Fruit fly (Drosophila melanogaster) whole organism, embryonic: ENCODE measurements around the gene uif.
A peak's percentile ranks its signal among the peaks of the same experiment; 100 is the strongest.

Source experiments
- Ada2b ChIP-seq: fragments of 200-800 bp; sonication (Bioruptor generic); IDR thresholded peaks from 2 replicates; pipeline ENCODE4 v1.3.6; 2022; ENCODE audit warnings: missing biosample characterization, missing genetic modification characterization
- Antp ChIP-seq: fragments of 200-800 bp; sonication (Bioruptor generic); optimal IDR thresholded peaks from 3 replicates; lab custom pipeline; 2016; ENCODE audit warnings: missing biosample characterization, missing genetic modification characterization
- Blimp-1 ChIP-seq: fragments of 200-800 bp; sonication (Bioruptor generic); optimal IDR thresholded peaks from 3 replicates; lab custom pipeline; 2018; ENCODE audit warnings: missing biosample characterization, missing genetic modification characterization, mild to moderate bottlenecking, moderate library complexity, missing genetic modification reagents
- CG10147 ChIP-seq: fragments of 200-800 bp; sonication (Bioruptor generic); optimal IDR thresholded peaks from 2 replicates; lab custom pipeline; 2019; ENCODE audit warnings: missing biosample characterization, mild to moderate bottlenecking, missing genetic modification characterization, moderate library complexity
- CG10654 ChIP-seq: fragments of 200-800 bp; sonication (Bioruptor generic); optimal IDR thresholded peaks from 2 replicates; lab custom pipeline; 2016; ENCODE audit warnings: missing biosample characterization, missing genetic modification characterization
- CG10959 ChIP-seq: fragments of 200-800 bp; sonication (Bioruptor generic); IDR thresholded peaks from 2 replicates; pipeline ENCODE4 v1.3.6; 2022; ENCODE audit warnings: missing biosample characterization, missing genetic modification characterization
- CG10979 ChIP-seq: fragments of 200-800 bp; sonication (Bioruptor generic); optimal IDR thresholded peaks from 2 replicates; lab custom pipeline; 2018; ENCODE audit warnings: missing biosample characterization, mild to moderate bottlenecking, missing genetic modification characterization, moderate library complexity
- CG11085 ChIP-seq: fragments of 200-800 bp; sonication (Bioruptor generic); IDR thresholded peaks from 2 replicates; pipeline ENCODE4 v1.3.6; 2022; ENCODE audit warnings: missing biosample characterization, missing genetic modification characterization
- CG12071 ChIP-seq: fragments of 200-800 bp; sonication (Bioruptor generic); optimal IDR thresholded peaks from 3 replicates; lab custom pipeline; 2018; ENCODE audit warnings: missing biosample characterization, mild to moderate bottlenecking, missing genetic modification characterization
- CG12219 ChIP-seq: fragments of 200-800 bp; sonication (Bioruptor generic); optimal IDR thresholded peaks from 3 replicates; lab custom pipeline; 2018; ENCODE audit warnings: missing biosample characterization, mild to moderate bottlenecking, missing genetic modification characterization
- CG12942 ChIP-seq: fragments of 200-800 bp; sonication (Bioruptor generic); optimal IDR thresholded peaks from 3 replicates; lab custom pipeline; 2016; ENCODE audit warnings: missing biosample characterization, missing genetic modification characterization
- CG13123 ChIP-seq: fragments of 200-800 bp; sonication (Bioruptor generic); optimal IDR thresholded peaks from 2 replicates; lab custom pipeline; 2016; ENCODE audit warnings: missing biosample characterization, missing genetic modification characterization
- CG17912 ChIP-seq: fragments of 200-800 bp; sonication (Bioruptor generic); optimal IDR thresholded peaks from 2 replicates; lab custom pipeline; 2018; ENCODE audit warnings: missing biosample characterization, mild to moderate bottlenecking, missing genetic modification characterization
- CG30403 ChIP-seq: fragments of 200-800 bp; sonication (Bioruptor generic); optimal IDR thresholded peaks from 3 replicates; lab custom pipeline; 2016; ENCODE audit warnings: missing biosample characterization, missing genetic modification characterization
- CG33213 ChIP-seq: fragments of 200-800 bp; sonication (Bioruptor generic); optimal IDR thresholded peaks from 3 replicates; lab custom pipeline; 2016; ENCODE audit warnings: missing biosample characterization, missing genetic modification characterization
- CG34376 ChIP-seq: fragments of 200-800 bp; sonication (Bioruptor generic); optimal IDR thresholded peaks from 2 replicates; lab custom pipeline; 2018; ENCODE audit warnings: missing biosample characterization, mild to moderate bottlenecking, missing genetic modification characterization
- CG4617 ChIP-seq: fragments of 200-800 bp; sonication (Bioruptor generic); optimal IDR thresholded peaks from 3 replicates; lab custom pipeline; 2016; ENCODE audit warnings: missing biosample characterization, missing genetic modification characterization, borderline replicate concordance
- CG4854 ChIP-seq: fragments of 200-800 bp; sonication (Bioruptor generic); optimal IDR thresholded peaks from 2 replicates; lab custom pipeline; 2016; ENCODE audit warnings: missing biosample characterization, missing genetic modification characterization, inconsistent platforms
- CG5245 ChIP-seq: fragments of 200-800 bp; sonication (Bioruptor generic); optimal IDR thresholded peaks from 3 replicates; lab custom pipeline; 2016; ENCODE audit warnings: missing biosample characterization, missing genetic modification characterization
- CG6854 ChIP-seq: fragments of 200-800 bp; sonication (Bioruptor generic); optimal IDR thresholded peaks from 3 replicates; lab custom pipeline; 2017; ENCODE audit warnings: missing biosample characterization, mild to moderate bottlenecking, missing genetic modification characterization
- CG8765 ChIP-seq: fragments of 200-800 bp; sonication (Bioruptor generic); IDR thresholded peaks from 2 replicates; pipeline ENCODE4 v1.3.6; 2022; ENCODE audit warnings: missing biosample characterization, missing genetic modification characterization
- CG9437 ChIP-seq: fragments of 200-800 bp; sonication (Bioruptor generic); optimal IDR thresholded peaks from 2 replicates; lab custom pipeline; 2018; ENCODE audit warnings: missing biosample characterization, mild to moderate bottlenecking, missing genetic modification characterization
- Dad ChIP-seq: fragments of 200-800 bp; sonication (Bioruptor generic); optimal IDR thresholded peaks from 3 replicates; lab custom pipeline; 2016; ENCODE audit warnings: missing biosample characterization, missing genetic modification characterization
- Dip2 ChIP-seq: fragments of 200-800 bp; sonication (Bioruptor generic); IDR thresholded peaks from 2 replicates; pipeline ENCODE4 v1.3.6; 2022; ENCODE audit warnings: missing biosample characterization, missing genetic modification characterization
- Fer2 ChIP-seq: fragments of 200-800 bp; sonication (Bioruptor generic); optimal IDR thresholded peaks from 2 replicates; lab custom pipeline; 2018; ENCODE audit warnings: missing biosample characterization, mild to moderate bottlenecking, missing genetic modification characterization, moderate library complexity
- HLH3B ChIP-seq: fragments of 200-800 bp; sonication (Bioruptor generic); IDR thresholded peaks from 2 replicates; pipeline ENCODE4 v1.3.6; 2022; ENCODE audit warnings: missing biosample characterization, missing genetic modification characterization
- Hr51 ChIP-seq, 2 experiments: fragments of 200-800 bp; sonication (Bioruptor generic); optimal IDR thresholded peaks; 2 replicates in 1 of 2; 3 replicates in 1 of 2; lab custom pipeline; 2016 to 2018; ENCODE audit warnings: missing biosample characterization in 2 of 2, missing genetic modification characterization in 2 of 2, mild to moderate bottlenecking in 1 of 2, moderate library complexity in 1 of 2
- Hr78 ChIP-seq, 2 experiments: fragments of 200-800 bp in 1 of 2; fragments of >200 bp in 1 of 2; sonication (Bioruptor generic) in 1 of 2; optimal IDR thresholded peaks; 2 replicates each; lab custom pipeline; 2017 to 2019; ENCODE audit warnings: missing biosample characterization in 2 of 2, missing genetic modification characterization in 2 of 2, mild to moderate bottlenecking in 1 of 2, moderate library complexity in 1 of 2
- Side ChIP-seq: fragments of 200-800 bp; sonication (Bioruptor generic); optimal IDR thresholded peaks from 2 replicates; lab custom pipeline; 2016; ENCODE audit warnings: missing biosample characterization, missing genetic modification characterization
- Sin3A ChIP-seq: fragments of >200 bp; optimal IDR thresholded peaks from 2 replicates; lab custom pipeline; 2018
- Sry-β ChIP-seq: fragments of 200-800 bp; sonication (Bioruptor generic); optimal IDR thresholded peaks from 2 replicates; lab custom pipeline; 2018; ENCODE audit warnings: missing biosample characterization, mild to moderate bottlenecking, missing genetic modification characterization, moderate library complexity
- TFAM ChIP-seq: fragments of 200-800 bp; sonication (Bioruptor generic); optimal IDR thresholded peaks from 2 replicates; lab custom pipeline; 2017; ENCODE audit warnings: missing biosample characterization, missing genetic modification characterization, inconsistent platforms
- Usf ChIP-seq: fragments of 200-800 bp; sonication (Bioruptor generic); optimal IDR thresholded peaks from 2 replicates; lab custom pipeline; 2017; ENCODE audit warnings: missing genotype, missing biosample characterization, missing genetic modification characterization
- ap ChIP-seq: fragments of 200-800 bp; sonication (Bioruptor generic); IDR thresholded peaks from 2 replicates; pipeline ENCODE4 v1.3.6; 2022; ENCODE audit warnings: missing biosample characterization, missing genetic modification characterization
- ase ChIP-seq: fragments of 200-800 bp; sonication (Bioruptor generic); IDR thresholded peaks from 3 replicates; pipeline ENCODE4 v1.3.6; 2022; ENCODE audit warnings: missing biosample characterization, missing genetic modification characterization
- crc ChIP-seq: fragments of 200-800 bp; sonication (Bioruptor generic); optimal IDR thresholded peaks from 2 replicates; lab custom pipeline; 2016; ENCODE audit warnings: missing biosample characterization, missing genetic modification characterization
- disco-r ChIP-seq: fragments of 200-800 bp; sonication (Bioruptor generic); optimal IDR thresholded peaks from 2 replicates; lab custom pipeline; 2016; ENCODE audit warnings: missing biosample characterization, missing genetic modification characterization
- dpn ChIP-seq, 2 experiments: fragments of 200-800 bp; sonication (Bioruptor generic); optimal IDR thresholded peaks; 3 replicates each; lab custom pipeline; 2016; ENCODE audit warnings: missing biosample characterization in 2 of 2, missing genetic modification characterization in 2 of 2
- hth ChIP-seq: fragments of >200 bp; optimal IDR thresholded peaks from 2 replicates; lab custom pipeline; 2017; ENCODE audit warnings: inconsistent platforms
- ind ChIP-seq: fragments of 200-800 bp; sonication (Bioruptor generic); optimal IDR thresholded peaks from 3 replicates; lab custom pipeline; 2016; ENCODE audit warnings: missing biosample characterization, missing genetic modification characterization
- inv ChIP-seq: fragments of 200-800 bp; sonication (Bioruptor generic); IDR thresholded peaks from 2 replicates; pipeline ENCODE4 v1.3.6; 2022; ENCODE audit warnings: missing biosample characterization, missing genetic modification characterization; ENCODE audit not compliant: partially characterized antibody
- jigr1 ChIP-seq: fragments of 200-800 bp; sonication (Bioruptor generic); IDR thresholded peaks from 3 replicates; pipeline ENCODE4 v1.3.6; 2022; ENCODE audit warnings: missing biosample characterization, missing genetic modification characterization
- kay ChIP-seq: fragments of 200-800 bp; sonication (Bioruptor generic); optimal IDR thresholded peaks from 2 replicates; lab custom pipeline; 2016; ENCODE audit warnings: missing biosample characterization, missing genetic modification characterization
- lmd ChIP-seq: fragments of 200-800 bp; sonication (Bioruptor generic); IDR thresholded peaks from 2 replicates; pipeline ENCODE4 v1.3.6; 2022; ENCODE audit warnings: missing biosample characterization, missing genetic modification characterization
- maf-S ChIP-seq: fragments of 200-800 bp; sonication (Bioruptor generic); optimal IDR thresholded peaks from 2 replicates; lab custom pipeline; 2016; ENCODE audit warnings: missing biosample characterization, missing genetic modification characterization
- nmo ChIP-seq: fragments of 200-800 bp; sonication (Bioruptor generic); optimal IDR thresholded peaks from 2 replicates; lab custom pipeline; 2018; ENCODE audit warnings: missing biosample characterization, mild to moderate bottlenecking, missing genetic modification characterization, moderate library complexity
- pho ChIP-seq: fragments of 200-800 bp; sonication (Bioruptor generic); optimal IDR thresholded peaks from 2 replicates; lab custom pipeline; 2016; ENCODE audit warnings: missing biosample characterization, missing genetic modification characterization
- pzg ChIP-seq: fragments of 200-800 bp; sonication (Bioruptor generic); optimal IDR thresholded peaks from 3 replicates; lab custom pipeline; 2018; ENCODE audit warnings: missing biosample characterization, mild to moderate bottlenecking, missing genetic modification characterization, moderate library complexity
- sima ChIP-seq: fragments of 200-800 bp; sonication (Bioruptor generic); optimal IDR thresholded peaks from 2 replicates; lab custom pipeline; 2016; ENCODE audit warnings: missing biosample characterization, missing genetic modification characterization
- wek ChIP-seq: fragments of 200-800 bp; sonication (Bioruptor generic); optimal IDR thresholded peaks from 3 replicates; lab custom pipeline; 2018; ENCODE audit warnings: missing biosample characterization, mild to moderate bottlenecking, missing genetic modification characterization, moderate library complexity
- zfh1 ChIP-seq: fragments of 200-800 bp; sonication (Bioruptor generic); IDR thresholded peaks from 3 replicates; pipeline ENCODE4 v1.3.6; 2022; ENCODE audit warnings: missing biosample characterization, missing genetic modification characterization

Gene uif

dm6 chr2L:7033100-7033675, 23.0 kb upstream of the uif start (continued):
- TF ChIP-seq CG11085 (GFP tag; lab: Robert Waterston, UW), result peak; percentile 36; the same call in 1 of the 2 replicates
- TF ChIP-seq pzg (GFP tag; lab: Kevin White, UChicago), result no peak
- peak; percentile 55 for TF ChIP-seq Ada2b (GFP tag; lab: Robert Waterston, UW)
- TF ChIP-seq jigr1 (GFP tag; lab: Robert Waterston, UW), result no peak
- TF ChIP-seq CG5245, result peak; percentile 16
- no peak for TF ChIP-seq CG4617
- TF ChIP-seq Fer2 (tag; lab: Kevin White, UChicago), result no peak
- peak; percentile 50; the same call in 1 of the 3 replicates for TF ChIP-seq ase (GFP tag; lab: Robert Waterston, UW)
- no peak for TF ChIP-seq Dip2 (GFP tag; lab: Robert Waterston, UW)
- no peak for TF ChIP-seq CG10959
- TF ChIP-seq CG4854 (GFP tag; lab: Kevin White, UChicago), result no peak
- peak in 1 of 2 experiments; percentile 34 for TF ChIP-seq Hr51 (GFP tag; optimal IDR thresholded peaks at IDR 0.05; lab: Kevin White, UChicago)
- 0 out of 2 replicates have a peak, but pooled peaks have one; percentile 21 for TF ChIP-seq HLH3B (GFP tag; lab: Robert Waterston, UW)
- no peak for TF ChIP-seq inv (GFP tag; lab: Robert Waterston, UW)
- peak; percentile 9 for TF ChIP-seq ind
- peak; percentile 65; the same call in 2 of the 3 replicates for TF ChIP-seq zfh1 (GFP tag; lab: Robert Waterston, UW)
- TF ChIP-seq maf-S, result peak; percentile 14
- TF ChIP-seq hth (lab: Kevin White, UChicago), result no peak
- no peak for TF ChIP-seq CG6854
- no peak for TF ChIP-seq Blimp-1 (GFP tag; lab: Kevin White, UChicago)
- TF ChIP-seq dpn (GFP tag; optimal IDR thresholded peaks at IDR 0.05; lab: Kevin White, UChicago), result peak; percentile 22 to 32
- TF ChIP-seq CG12071 (GFP tag; lab: Kevin White, UChicago), result no peak
- no peak for TF ChIP-seq TFAM (GFP tag; lab: Kevin White, UChicago)
- TF ChIP-seq CG12219 (GFP tag; lab: Kevin White, UChicago), result no peak
- peak; percentile 23 for TF ChIP-seq CG34376 (GFP tag; lab: Kevin White, UChicago)
- peak; percentile 19 for TF ChIP-seq CG30403 (GFP tag; lab: Kevin White, UChicago)
- no peak for TF ChIP-seq Sin3A (lab: Kevin White, UChicago)
- TF ChIP-seq nmo (GFP tag; lab: Kevin White, UChicago), result no peak
- peak; percentile 15 for TF ChIP-seq Side (GFP tag; lab: Kevin White, UChicago)
- no peak for TF ChIP-seq ap (GFP tag; lab: Robert Waterston, UW)
- no peak for TF ChIP-seq Hr78 (GFP tag; optimal IDR thresholded peaks at IDR 0.05; lab: Kevin White, UChicago)
- TF ChIP-seq sima (GFP tag; lab: Kevin White, UChicago), result no peak
- peak; percentile 21 for TF ChIP-seq CG33213 (GFP tag; lab: Kevin White, UChicago)
- TF ChIP-seq CG8765 (GFP tag; lab: Robert Waterston, UW), result no peak
- no peak for TF ChIP-seq CG10654 (GFP tag; lab: Kevin White, UChicago)
- no peak for TF ChIP-seq kay (GFP tag; lab: Kevin White, UChicago)
- no peak for TF ChIP-seq pho
- TF ChIP-seq Usf (GFP tag; lab: Kevin White, UChicago), result no peak
- peak; percentile 5 for TF ChIP-seq Dad (GFP tag; lab: Kevin White, UChicago)
- peak; percentile 50 for TF ChIP-seq Antp
- peak; percentile 34 for TF ChIP-seq CG17912
- peak; percentile 7 for TF ChIP-seq CG10147
- TF ChIP-seq CG9437 (GFP tag; lab: Kevin White, UChicago), result no peak
- no peak for TF ChIP-seq CG12942 (GFP tag; lab: Kevin White, UChicago)
- TF ChIP-seq CG13123 (GFP tag; lab: Kevin White, UChicago), result peak; percentile 1
- TF ChIP-seq lmd (GFP tag; lab: Robert Waterston, UW), result peak; percentile 44; the same call in 1 of the 2 replicates
- TF ChIP-seq crc (GFP tag; lab: Kevin White, UChicago), result peak; percentile 31
- no peak for TF ChIP-seq disco-r (GFP tag; lab: Kevin White, UChicago)
- peak; percentile 41 for TF ChIP-seq wek
- TF ChIP-seq Sry-β (GFP tag; lab: Kevin White, UChicago), result no peak
- peak; percentile 45 for TF ChIP-seq CG10979
